Worm (Caenorhabditis elegans) whole organism, L2 larva: ENCODE data around the gene calf-1.

ENCODE experiments used
- C34F6.9 ChIP-seq: fragments of 150-350 bp; optimal IDR thresholded peaks from 2 replicates; lab custom pipeline; 2014; ENCODE audit warnings: missing biosample characterization, missing genetic modification characterization
- alr-1 ChIP-seq: fragments of 150-350 bp; optimal IDR thresholded peaks from 2 replicates; lab custom pipeline; 2014; ENCODE audit warnings: missing biosample characterization, missing genetic modification characterization

DNA sequence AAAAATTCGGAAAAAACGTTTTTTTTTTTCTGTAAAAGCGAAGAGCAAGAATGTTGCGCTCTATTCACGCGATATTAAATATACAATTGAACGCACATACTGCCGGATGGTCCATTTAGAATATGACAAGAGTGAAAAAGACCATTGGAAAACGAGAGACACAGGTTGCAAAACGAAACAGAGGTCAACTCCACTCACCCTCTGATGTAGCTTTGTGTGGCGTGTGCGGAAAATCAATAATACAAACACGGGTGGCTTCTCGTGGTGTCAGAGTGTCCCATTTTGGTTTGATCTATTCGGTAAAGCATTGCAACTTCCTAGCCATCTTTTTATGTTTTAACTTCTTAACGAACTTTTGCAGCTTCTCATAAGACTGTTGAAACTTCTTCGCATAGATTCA is 14.1 kb downstream of the calf-1 start:
- TF ChIP-seq alr-1 (tag; lab: Kevin White, UChicago) = no peak
- no peak for TF ChIP-seq C34F6.9
